Worm (Caenorhabditis elegans): ENCODE results near the gene F26F12.5.

- TF ChIP-seq elt-1 (tag; optimal IDR thresholded peaks at IDR 0.05) (no peak), fos-1 (tag; optimal IDR thresholded peaks at IDR 0.05) (no peak), snpc-4 (tag; optimal IDR thresholded peaks at IDR 0.05) (no peak), unc-55 (GFP tag; optimal IDR thresholded peaks at IDR 0.05) (no peak), zag-1 (tag; optimal IDR thresholded peaks at IDR 0.05) (no peak), ceh-82 (tag; optimal IDR thresholded peaks at IDR 0.05) (no peak), ztf-4 (tag; optimal IDR thresholded peaks at IDR 0.05) (no peak), nhr-12 (tag; optimal IDR thresholded peaks at IDR 0.05) (no peak), nhr-23 (tag; optimal IDR thresholded peaks at IDR 0.05) (no peak), ama-1 (optimal IDR thresholded peaks at IDR 0.05) (no peak), aly-2 (tag; optimal IDR thresholded peaks at IDR 0.05) (no peak), ZK546.5 (tag; optimal IDR thresholded peaks at IDR 0.05) (no peak), nhr-11 (tag; optimal IDR thresholded peaks at IDR 0.05) (no peak)
Measured at ce11 chrV:5852084-5852483, 12.9 kb downstream of the F26F12.5 start.
